Fruit fly (Drosophila melanogaster) whole organism, embryonic: Measurements from ENCODE around the gene comm.

Experiments
- CG10147 ChIP-seq: fragments of 200-800 bp; sonication (Bioruptor generic); optimal IDR thresholded peaks from 2 replicates; lab custom pipeline; 2019; ENCODE audit warnings: missing biosample characterization, mild to moderate bottlenecking, missing genetic modification characterization, moderate library complexity
- CG10209 ChIP-seq: fragments of 200-800 bp; sonication (Bioruptor generic); optimal IDR thresholded peaks from 3 replicates; lab custom pipeline; 2017; ENCODE audit warnings: missing biosample characterization, mild to moderate bottlenecking, missing genetic modification characterization, missing genetic modification reagents
- CG10654 ChIP-seq: fragments of 200-800 bp; sonication (Bioruptor generic); optimal IDR thresholded peaks from 2 replicates; lab custom pipeline; 2016; ENCODE audit warnings: missing biosample characterization, missing genetic modification characterization
- CG12104 ChIP-seq: fragments of 200-800 bp; sonication (Bioruptor generic); optimal IDR thresholded peaks from 3 replicates; lab custom pipeline; 2016; ENCODE audit warnings: missing biosample characterization, missing genetic modification characterization
- CG13894 ChIP-seq: fragments of 200-800 bp; sonication (Bioruptor generic); optimal IDR thresholded peaks from 3 replicates; lab custom pipeline; 2018; ENCODE audit warnings: missing biosample characterization, mild to moderate bottlenecking, missing genetic modification characterization, moderate library complexity
- CG1529 ChIP-seq: fragments of 200-800 bp; sonication (Bioruptor generic); optimal IDR thresholded peaks from 3 replicates; lab custom pipeline; 2018; ENCODE audit warnings: missing biosample characterization, missing genetic modification characterization
- CG1602 ChIP-seq: fragments of 200-800 bp; sonication (Bioruptor generic); optimal IDR thresholded peaks from 3 replicates; lab custom pipeline; 2016; ENCODE audit warnings: missing biosample characterization, missing genetic modification characterization
- CG17361 ChIP-seq: fragments of 200-800 bp; sonication (Bioruptor generic); IDR thresholded peaks from 3 replicates; pipeline ENCODE4 v1.3.6; 2022; ENCODE audit warnings: missing biosample characterization, missing genetic modification characterization
- CG17385 ChIP-seq: fragments of 200-800 bp; sonication (Bioruptor generic); optimal IDR thresholded peaks from 3 replicates; lab custom pipeline; 2018; ENCODE audit warnings: missing biosample characterization, mild to moderate bottlenecking, missing genetic modification characterization
- CG18599 ChIP-seq: fragments of 200-800 bp; sonication (Bioruptor generic); optimal IDR thresholded peaks from 3 replicates; lab custom pipeline; 2017; ENCODE audit warnings: missing biosample characterization, missing genetic modification characterization, mild to moderate bottlenecking, moderate library complexity, missing genetic modification reagents
- CG18619 ChIP-seq: fragments of 200-800 bp; sonication (Bioruptor generic); optimal IDR thresholded peaks from 3 replicates; lab custom pipeline; 2017; ENCODE audit warnings: missing biosample characterization, mild to moderate bottlenecking, missing genetic modification characterization
- CG30431 ChIP-seq: fragments of 200-800 bp; sonication (Bioruptor generic); optimal IDR thresholded peaks from 2 replicates; lab custom pipeline; 2017; ENCODE audit warnings: missing biosample characterization, missing genetic modification characterization
- CG32772 ChIP-seq: fragments of 200-800 bp; sonication (Bioruptor generic); IDR thresholded peaks from 2 replicates; pipeline ENCODE4 v1.3.6; 2022; ENCODE audit warnings: missing biosample characterization, missing genetic modification characterization
- CG3995 ChIP-seq: fragments of 200-800 bp; sonication (Bioruptor generic); optimal IDR thresholded peaks from 3 replicates; lab custom pipeline; 2016; ENCODE audit warnings: missing biosample characterization, missing genetic modification characterization
- CG7357 ChIP-seq: fragments of 200-800 bp; sonication (Bioruptor generic); IDR thresholded peaks from 3 replicates; pipeline ENCODE4 v1.3.6; 2022; ENCODE audit warnings: missing biosample characterization, missing genetic modification characterization
- CG7839 ChIP-seq: fragments of 200-800 bp; sonication (Bioruptor generic); optimal IDR thresholded peaks from 3 replicates; lab custom pipeline; 2018; ENCODE audit warnings: missing biosample characterization, mild to moderate bottlenecking, missing genetic modification characterization, moderate library complexity
- CG8388 ChIP-seq: fragments of 200-800 bp; sonication (Bioruptor generic); optimal IDR thresholded peaks from 2 replicates; lab custom pipeline; 2019; ENCODE audit warnings: missing biosample characterization, mild to moderate bottlenecking, missing genetic modification characterization, moderate library complexity
- CoRest ChIP-seq: fragments of 200-800 bp; sonication (Bioruptor generic); optimal IDR thresholded peaks from 3 replicates; lab custom pipeline; 2018; ENCODE audit warnings: missing biosample characterization, mild to moderate bottlenecking, missing genetic modification characterization, moderate library complexity
- D ChIP-seq, 2 experiments: fragments of 200-800 bp in 1 of 2; fragments of >200 bp in 1 of 2; sonication (Bioruptor generic) in 1 of 2; optimal IDR thresholded peaks; 2 replicates in 1 of 2; 3 replicates in 1 of 2; lab custom pipeline; 2017; ENCODE audit warnings: mild to moderate bottlenecking in 1 of 2, missing biosample characterization in 1 of 2, missing genetic modification characterization in 1 of 2, missing genetic modification reagents in 1 of 2
- Fer3 ChIP-seq: fragments of 200-800 bp; sonication (Bioruptor generic); optimal IDR thresholded peaks from 2 replicates; lab custom pipeline; 2018; ENCODE audit warnings: missing biosample characterization, mild to moderate bottlenecking, missing genetic modification characterization, moderate library complexity
- Hand ChIP-seq: fragments of 200-800 bp; sonication (Bioruptor generic); optimal IDR thresholded peaks from 2 replicates; lab custom pipeline; 2017; ENCODE audit warnings: mild to moderate bottlenecking, missing biosample characterization, missing genetic modification reagents, missing genetic modification characterization
- Max ChIP-seq: fragments of 200-800 bp; sonication (Bioruptor generic); optimal IDR thresholded peaks from 2 replicates; lab custom pipeline; 2016; ENCODE audit warnings: missing biosample characterization, mild to moderate bottlenecking, missing genetic modification characterization
- Med ChIP-seq: fragments of 200-800 bp; sonication (Bioruptor generic); peaks from one replicate; lab custom pipeline; 2016; ENCODE audit warnings: missing biosample characterization, missing genetic modification characterization, mild to moderate bottlenecking, inconsistent platforms, moderate library complexity
- Meics ChIP-seq: fragments of 200-800 bp; sonication (Bioruptor generic); optimal IDR thresholded peaks from 2 replicates; lab custom pipeline; 2017; ENCODE audit warnings: missing biosample characterization, mild to moderate bottlenecking, missing genetic modification characterization
- Nf-YB ChIP-seq: fragments of 200-800 bp; sonication (Bioruptor generic); optimal IDR thresholded peaks from 3 replicates; lab custom pipeline; 2019; ENCODE audit warnings: missing biosample characterization, mild to moderate bottlenecking, missing genetic modification characterization, moderate library complexity
- Rfx ChIP-seq: fragments of 200-800 bp; sonication (Bioruptor generic); IDR thresholded peaks from 2 replicates; pipeline ENCODE4 v1.3.6; 2022; ENCODE audit warnings: missing biosample characterization, missing genetic modification characterization
- Stat92E ChIP-seq, 3 experiments: fragments of >200 bp in 2 of 3; fragments of 200-800 bp in 1 of 3; sonication (Bioruptor generic) in 1 of 3; optimal IDR thresholded peaks; 2 replicates each; lab custom pipeline; 2017 to 2019; ENCODE audit warnings: missing biosample characterization in 3 of 3, missing genetic modification characterization in 3 of 3, mild to moderate bottlenecking in 1 of 3, moderate library complexity in 1 of 3
- Vsx1 ChIP-seq: fragments of 200-800 bp; sonication (Bioruptor generic); optimal IDR thresholded peaks from 2 replicates; lab custom pipeline; 2017; ENCODE audit warnings: missing biosample characterization, mild to moderate bottlenecking, missing genetic modification characterization, missing genetic modification reagents
- ab ChIP-seq: fragments of 200-800 bp; sonication (Bioruptor generic); optimal IDR thresholded peaks from 2 replicates; lab custom pipeline; 2016; ENCODE audit warnings: missing biosample characterization, missing genetic modification characterization
- bab2 ChIP-seq: fragments of 200-800 bp; sonication (Bioruptor generic); optimal IDR thresholded peaks from 2 replicates; lab custom pipeline; 2016; ENCODE audit warnings: missing biosample characterization, missing genetic modification characterization
- bowl ChIP-seq: fragments of 200-800 bp; sonication (Bioruptor generic); IDR thresholded peaks from 2 replicates; pipeline ENCODE4 v1.3.6; 2022; ENCODE audit warnings: missing biosample characterization, missing genetic modification characterization
- bsh ChIP-seq, 2 experiments: fragments of 200-800 bp; sonication (Bioruptor generic); optimal IDR thresholded peaks; 2 replicates each; lab custom pipeline; 2017 to 2018; ENCODE audit warnings: mild to moderate bottlenecking in 2 of 2, missing biosample characterization in 2 of 2, missing genetic modification characterization in 2 of 2, moderate library complexity in 1 of 2
- cwo ChIP-seq: fragments of 200-800 bp; sonication (Bioruptor generic); optimal IDR thresholded peaks from 3 replicates; lab custom pipeline; 2017; ENCODE audit warnings: missing biosample characterization, missing genetic modification characterization, mild to moderate bottlenecking, moderate library complexity, missing genetic modification reagents
- esg ChIP-seq: fragments of 200-800 bp; sonication (Bioruptor generic); conservative IDR thresholded peaks from 2 replicates; pipeline ENCODE4 v1.3.6; 2022; ENCODE audit warnings: missing biosample characterization, missing genetic modification characterization
- exex ChIP-seq: fragments of 200-800 bp; sonication (Bioruptor generic); optimal IDR thresholded peaks from 4 replicates; lab custom pipeline; 2018; ENCODE audit warnings: missing biosample characterization, mild to moderate bottlenecking, missing genetic modification characterization, moderate library complexity
- gcm ChIP-seq: fragments of 200-800 bp; sonication (Bioruptor generic); optimal IDR thresholded peaks from 2 replicates; lab custom pipeline; 2019; ENCODE audit warnings: missing biosample characterization, mild to moderate bottlenecking, missing genetic modification characterization, moderate library complexity
- grau ChIP-seq: fragments of 200-800 bp; optimal IDR thresholded peaks from 3 replicates; lab custom pipeline; 2019; ENCODE audit warnings: missing biosample characterization, mild to moderate bottlenecking, missing genetic modification characterization, moderate library complexity
- hkb ChIP-seq, 2 experiments: fragments of 200-800 bp in 1 of 2; fragments of >200 bp in 1 of 2; sonication (Bioruptor generic) in 1 of 2; IDR thresholded peaks in 1 of 2; optimal IDR thresholded peaks in 1 of 2; 2 replicates each; pipeline versions ENCODE4 v1.3.6 to Lab custom; 2017 to 2022; ENCODE audit warnings: missing biosample characterization in 1 of 2, missing genetic modification characterization in 1 of 2
- jigr1 ChIP-seq: fragments of 200-800 bp; sonication (Bioruptor generic); IDR thresholded peaks from 3 replicates; pipeline ENCODE4 v1.3.6; 2022; ENCODE audit warnings: missing biosample characterization, missing genetic modification characterization
- nerfin-2 ChIP-seq: fragments of 200-800 bp; sonication (Bioruptor generic); IDR thresholded peaks from 2 replicates; pipeline ENCODE4 v1.3.6; 2022; ENCODE audit warnings: missing biosample characterization, missing genetic modification characterization; ENCODE audit not compliant: partially characterized antibody
- odd ChIP-seq: fragments of 200-800 bp; sonication (Bioruptor generic); optimal IDR thresholded peaks from 2 replicates; lab custom pipeline; 2017; ENCODE audit warnings: missing biosample characterization, mild to moderate bottlenecking, missing genetic modification characterization
- p53 ChIP-seq: fragments of 200-800 bp; sonication (Bioruptor generic); optimal IDR thresholded peaks from 2 replicates; lab custom pipeline; 2016; ENCODE audit warnings: missing biosample characterization, missing genetic modification characterization
- salm ChIP-seq: fragments of 200-800 bp; sonication (Bioruptor generic); optimal IDR thresholded peaks from 2 replicates; lab custom pipeline; 2018; ENCODE audit warnings: missing biosample characterization, mild to moderate bottlenecking, missing genetic modification characterization
- sisA ChIP-seq: fragments of 200-800 bp; sonication (Bioruptor generic); IDR thresholded peaks from 2 replicates; pipeline ENCODE4 v1.3.6; 2022; ENCODE audit warnings: missing biosample characterization, missing genetic modification characterization
- tap ChIP-seq: fragments of 200-800 bp; optimal IDR thresholded peaks from 3 replicates; lab custom pipeline; 2019; ENCODE audit warnings: missing biosample characterization, mild to moderate bottlenecking, missing genetic modification characterization, moderate library complexity
- vvl ChIP-seq: fragments of 200-800 bp; sonication (Bioruptor generic); IDR thresholded peaks from 2 replicates; pipeline ENCODE4 v1.3.6; 2022; ENCODE audit warnings: missing biosample characterization, missing genetic modification characterization
- wor ChIP-seq: fragments of 200-800 bp; sonication (Bioruptor generic); IDR thresholded peaks from 2 replicates; pipeline ENCODE4 v1.3.6; 2022; ENCODE audit warnings: missing biosample characterization, missing genetic modification characterization

Gene comm

DNA sequence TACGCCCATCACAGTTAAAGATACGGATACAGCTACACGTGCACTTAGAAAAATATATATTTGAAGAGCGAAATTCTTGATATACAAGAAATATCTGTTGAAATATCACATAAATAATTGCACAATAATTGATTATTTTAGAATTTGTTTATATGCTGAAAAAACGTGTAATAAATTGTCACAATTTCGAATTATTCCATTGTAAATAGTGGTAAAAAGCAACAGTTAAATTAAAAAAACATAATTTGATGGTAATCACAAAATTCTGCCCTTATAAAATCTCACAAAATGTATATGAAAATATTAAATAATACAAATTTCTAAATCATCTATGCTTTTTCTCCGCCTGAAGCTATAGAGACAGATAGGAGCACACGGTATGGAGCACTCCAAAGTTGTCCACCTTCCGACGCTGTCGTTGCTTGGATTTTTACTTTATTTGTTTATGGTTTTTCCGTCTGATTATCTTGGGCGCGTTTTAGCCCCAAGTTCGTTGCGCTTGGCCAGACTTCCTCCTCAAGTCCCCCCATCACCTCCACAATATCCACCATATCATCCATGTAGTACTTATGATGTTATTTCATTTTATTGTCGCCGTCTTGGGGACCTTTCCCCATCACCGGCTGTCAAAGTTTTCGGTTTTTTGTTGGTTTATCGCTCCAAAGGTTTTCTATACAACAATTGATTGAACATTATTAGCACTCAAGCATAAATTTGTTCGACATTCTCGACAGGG, 23.8 kb downstream of the comm start (continued):
- TF ChIP-seq CG18599 (GFP tag; lab: Kevin White, UChicago) (peak; percentile 39), salm (tag; lab: Kevin White, UChicago) (peak; percentile 27), D (optimal IDR thresholded peaks at IDR 0.05; lab: Kevin White, UChicago) (no peak), D (GFP tag; optimal IDR thresholded peaks at IDR 0.05; lab: Kevin White, UChicago) (peak; percentile 60), CG12104 (GFP tag; lab: Kevin White, UChicago) (peak; percentile 55), CG13894 (tag; lab: Kevin White, UChicago) (peak; percentile 60), cwo (GFP tag; lab: Kevin White, UChicago) (peak; percentile 34), CG17361 (GFP tag; lab: Robert Waterston, UW) (peak; percentile 88), CoRest (tag; lab: Kevin White, UChicago) (peak; percentile 82), odd (GFP tag; lab: Kevin White, UChicago) (peak; percentile 41), CG10209 (peak; percentile 62), sisA (no peak; the same call in 1 of the 2 replicates), bowl (GFP tag; lab: Robert Waterston, UW) (no peak), p53 (GFP tag; lab: Kevin White, UChicago) (no peak), CG32772 (GFP tag; lab: Robert Waterston, UW) (peak; percentile 8; the same call in 1 of the 2 replicates), CG18619 (GFP tag; lab: Kevin White, UChicago) (peak; percentile 69), CG17385 (GFP tag; lab: Kevin White, UChicago) (peak; percentile 51), CG7839 (tag; lab: Kevin White, UChicago) (peak; percentile 78), Meics (peak; percentile 11), CG3995 (no peak), CG1529 (peak; percentile 69), Stat92E (GFP tag; optimal IDR thresholded peaks at IDR 0.05; lab: Kevin White, UChicago) (peak in 1 of 3 experiments; percentile 34), gcm (peak; percentile 32), hkb (optimal IDR thresholded peaks at IDR 0.05; lab: Kevin White, UChicago) (no peak), hkb (GFP tag; IDR thresholded peaks at IDR 0.05; lab: Robert Waterston, UW) (no peak), CG10654 (GFP tag; lab: Kevin White, UChicago) (peak; percentile 7), CG30431 (GFP tag; lab: Kevin White, UChicago) (peak; percentile 11), bsh (GFP tag; optimal IDR thresholded peaks at IDR 0.05; lab: Kevin White, UChicago) (peak; percentile 0 to 77), Med (GFP tag; lab: Kevin White, UChicago) (peak; percentile 70), Rfx (GFP tag; lab: Robert Waterston, UW) (0 out of 2 replicates have a peak, but pooled peaks have one; percentile 4), wor (GFP tag; lab: Robert Waterston, UW) (peak; percentile 49; the same call in 1 of the 2 replicates), CG1602 (GFP tag; lab: Kevin White, UChicago) (peak; percentile 54), bab2 (GFP tag; lab: Kevin White, UChicago) (no peak), Hand (GFP tag; lab: Kevin White, UChicago) (peak; percentile 20), tap (tag; lab: Kevin White, UChicago) (peak; percentile 0), nerfin-2 (no peak), Nf-YB (GFP tag; lab: Kevin White, UChicago) (peak; percentile 56), vvl (GFP tag; lab: Robert Waterston, UW) (peak; percentile 13; the same call in 1 of the 2 replicates), grau (peak; percentile 71), Vsx1 (GFP tag; lab: Kevin White, UChicago) (peak; percentile 88), jigr1 (GFP tag; lab: Robert Waterston, UW) (no peak), Fer3 (no peak), CG7357 (GFP tag; lab: Robert Waterston, UW) (peak; percentile 41; the same call in 1 of the 3 replicates), esg (GFP tag; lab: Robert Waterston, UW) (no peak; the same call in 1 of the 2 replicates), Max (GFP tag; lab: Kevin White, UChicago) (peak; percentile 34), ab (GFP tag; lab: Kevin White, UChicago) (no peak), CG8388 (GFP tag; lab: Kevin White, UChicago) (peak; percentile 57), CG10147 (GFP tag; lab: Kevin White, UChicago) (peak; percentile 16), exex (tag; lab: Kevin White, UChicago) (peak; percentile 51)
